Worm (Caenorhabditis elegans) whole organism, L1 larva: Measurements from ENCODE around the gene H04D03.7.
A peak's percentile ranks its signal among the peaks of the same experiment; 100 is the strongest.
"Not testable (repeated sequence)": the region's sequence is repeated elsewhere in the genome, so short reads cannot be mapped to it uniquely, and the experiment has no call there.

ENCODE experiments used
- C04F5.9 ChIP-seq: sonication (generic microtip); optimal IDR thresholded peaks from 2 replicates; lab custom pipeline; 2016; ENCODE audit warnings: missing genetic modification characterization, missing compliant biosample characterization
- C16A3.4 ChIP-seq: fragments of 150-350 bp; optimal IDR thresholded peaks from 2 replicates; lab custom pipeline; 2014; ENCODE audit warnings: missing biosample characterization, missing genetic modification characterization
- F16B12.6 ChIP-seq: fragments of 150-350 bp; optimal IDR thresholded peaks from 2 replicates; lab custom pipeline; 2014; ENCODE audit warnings: missing biosample characterization, missing genetic modification characterization
- aha-1 ChIP-seq: fragments of 150-350 bp; optimal IDR thresholded peaks from 2 replicates; lab custom pipeline; 2014; ENCODE audit warnings: missing biosample characterization, missing genetic modification characterization
- aly-2 ChIP-seq: fragments of 150-350 bp; optimal IDR thresholded peaks from 2 replicates; lab custom pipeline; 2014; ENCODE audit warnings: missing biosample characterization, missing genetic modification characterization
- blmp-1 ChIP-seq: fragments of 150-350 bp; optimal IDR thresholded peaks from 2 replicates; lab custom pipeline; 2014; ENCODE audit warnings: missing biosample characterization, missing genetic modification characterization
- ceh-8 ChIP-seq: fragments of 200-800 bp; sonication (Bioruptor generic); optimal IDR thresholded peaks from 2 replicates; lab custom pipeline; 2018; ENCODE audit warnings: mild to moderate bottlenecking, missing genetic modification characterization, moderate library complexity, missing compliant biosample characterization
- ceh-82 ChIP-seq, 3 experiments: fragments of 150-350 bp in 1 of 3; sonication (generic microtip) in 2 of 3; optimal IDR thresholded peaks; 2 replicates each; lab custom pipeline; 2014 to 2017; ENCODE audit warnings: missing biosample characterization in 3 of 3, missing genetic modification characterization in 3 of 3
- ceh-88 ChIP-seq: fragments of 200-800 bp; sonication (Bioruptor generic); IDR thresholded peaks from 2 replicates; pipeline ENCODE4 v1.3.6; 2022; ENCODE audit warnings: missing genetic modification characterization, missing compliant biosample characterization
- ces-1 ChIP-seq: fragments of 150-350 bp; optimal IDR thresholded peaks from 2 replicates; lab custom pipeline; 2014; ENCODE audit warnings: missing biosample characterization, missing genetic modification reagents, missing genetic modification characterization
- dpl-1 ChIP-seq, 3 experiments: fragments of 150-350 bp in 2 of 3; sonication (generic microtip) in 1 of 3; optimal IDR thresholded peaks; 2 replicates each; lab custom pipeline; 2014 to 2017; ENCODE audit warnings: missing biosample characterization in 3 of 3, missing genetic modification characterization in 3 of 3, missing genetic modification reagents in 3 of 3
- dsc-1 ChIP-seq: sonication (generic microtip); optimal IDR thresholded peaks from 2 replicates; lab custom pipeline; 2016; ENCODE audit warnings: mild to moderate bottlenecking, missing genetic modification characterization, missing compliant biosample characterization
- efl-1 ChIP-seq, 4 experiments: fragments of 150-350 bp; optimal IDR thresholded peaks in 3 of 4; peaks in 1 of 4; 1 replicate in 1 of 4; 2 replicates in 3 of 4; lab custom pipeline; 2014; ENCODE audit warnings: missing biosample characterization in 2 of 4, missing genetic modification characterization in 2 of 4, missing genetic modification reagents in 2 of 4
- egl-13 ChIP-seq: sonication (generic microtip); optimal IDR thresholded peaks from 2 replicates; lab custom pipeline; 2016; ENCODE audit warnings: missing genotype, missing genetic modification reagents, missing genetic modification characterization, missing compliant biosample characterization
- fkh-10 ChIP-seq: sonication (generic microtip); optimal IDR thresholded peaks from 2 replicates; lab custom pipeline; 2017; ENCODE audit warnings: missing biosample characterization, missing genetic modification reagents, missing genetic modification characterization
- fkh-8 ChIP-seq: sonication (generic microtip); optimal IDR thresholded peaks from 2 replicates; lab custom pipeline; 2016; ENCODE audit warnings: mild to moderate bottlenecking, missing genetic modification characterization, missing compliant biosample characterization
- irx-1 ChIP-seq: sonication (generic microtip); optimal IDR thresholded peaks from 2 replicates; lab custom pipeline; 2016; ENCODE audit warnings: missing genetic modification characterization, missing compliant biosample characterization
- isw-1 ChIP-seq: fragments of 200-800 bp; sonication (Bioruptor generic); IDR thresholded peaks from 2 replicates; pipeline ENCODE4 v1.3.6; 2022; ENCODE audit warnings: missing genetic modification characterization, missing compliant biosample characterization
- lin-13 ChIP-seq: fragments of 150-350 bp; optimal IDR thresholded peaks from 2 replicates; lab custom pipeline; 2014; ENCODE audit warnings: missing biosample characterization, missing genetic modification reagents, missing genetic modification characterization
- lin-14 ChIP-seq: fragments of 200-800 bp; sonication (Bioruptor generic); optimal IDR thresholded peaks from 2 replicates; lab custom pipeline; 2018; ENCODE audit warnings: mild to moderate bottlenecking, missing genetic modification characterization, moderate library complexity, missing compliant biosample characterization
- lin-15B ChIP-seq: fragments of 150-350 bp; sonication (generic microtip); optimal IDR thresholded peaks from 3 replicates; lab custom pipeline; 2014; ENCODE audit warnings: missing biosample characterization, missing genetic modification characterization
- lin-35 ChIP-seq, 2 experiments: fragments of 150-350 bp; optimal IDR thresholded peaks; 2 replicates each; lab custom pipeline; 2014; ENCODE audit warnings: missing biosample characterization in 2 of 2, missing genetic modification characterization in 2 of 2, missing genetic modification reagents in 2 of 2
- lir-3 ChIP-seq: sonication (generic microtip); optimal IDR thresholded peaks from 2 replicates; lab custom pipeline; 2016; ENCODE audit warnings: mild to moderate bottlenecking, missing genetic modification characterization, moderate library complexity, missing compliant biosample characterization; ENCODE audit not compliant: poor library complexity
- lsy-2 ChIP-seq, 2 experiments: fragments of 150-350 bp; optimal IDR thresholded peaks; 2 replicates each; lab custom pipeline; 2014; ENCODE audit warnings: missing biosample characterization in 2 of 2, missing genetic modification characterization in 2 of 2
- mab-9 ChIP-seq: fragments of 200-800 bp; sonication (Bioruptor generic); IDR thresholded peaks from 2 replicates; pipeline ENCODE4 v1.3.6; 2022; ENCODE audit warnings: missing genetic modification reagents, missing genetic modification characterization, missing compliant biosample characterization
- mep-1 ChIP-seq: fragments of 150-350 bp; optimal IDR thresholded peaks from 2 replicates; lab custom pipeline; 2014; ENCODE audit warnings: missing biosample characterization, missing genetic modification characterization
- nhr-19 ChIP-seq: fragments of 200-800 bp; sonication (Bioruptor generic); conservative IDR thresholded peaks from 2 replicates; pipeline ENCODE4 v1.3.6; 2022; ENCODE audit warnings: missing genetic modification characterization, missing compliant biosample characterization
- nhr-20 ChIP-seq: sonication (generic microtip); optimal IDR thresholded peaks from 2 replicates; lab custom pipeline; 2016; ENCODE audit warnings: mild to moderate bottlenecking, missing genetic modification characterization, missing compliant biosample characterization
- nhr-47 ChIP-seq: sonication (generic microtip); optimal IDR thresholded peaks from 2 replicates; lab custom pipeline; 2016; ENCODE audit warnings: mild to moderate bottlenecking, missing genetic modification characterization, moderate library complexity, missing compliant biosample characterization
- nhr-71 ChIP-seq: sonication (generic microtip); optimal IDR thresholded peaks from 2 replicates; lab custom pipeline; 2016; ENCODE audit warnings: mild to moderate bottlenecking, missing genetic modification characterization, moderate library complexity, missing compliant biosample characterization
- nhr-77 ChIP-seq: fragments of 150-350 bp; optimal IDR thresholded peaks from 2 replicates; lab custom pipeline; 2014; ENCODE audit warnings: missing biosample characterization, missing genetic modification characterization
- nhr-85 ChIP-seq: sonication (generic microtip); peaks from one replicate; lab custom pipeline; 2016; ENCODE audit warnings: missing genetic modification characterization, inconsistent platforms, missing compliant biosample characterization
- nhr-90 ChIP-seq: sonication (generic microtip); optimal IDR thresholded peaks from 2 replicates; lab custom pipeline; 2016; ENCODE audit warnings: mild to moderate bottlenecking, missing genetic modification characterization, missing compliant biosample characterization; ENCODE audit not compliant: poor library complexity
- rnt-1 ChIP-seq: sonication (generic microtip); optimal IDR thresholded peaks from 2 replicates; lab custom pipeline; 2016; ENCODE audit warnings: mild to moderate bottlenecking, missing genetic modification characterization, moderate library complexity, missing compliant biosample characterization
- snpc-4 ChIP-seq: fragments of 150-350 bp; optimal IDR thresholded peaks from 2 replicates; lab custom pipeline; 2014; ENCODE audit warnings: missing biosample characterization, missing genetic modification characterization
- snu-23 ChIP-seq: sonication (generic microtip); optimal IDR thresholded peaks from 2 replicates; lab custom pipeline; 2016; ENCODE audit warnings: missing genetic modification characterization, missing compliant biosample characterization
- swsn-7 ChIP-seq: sonication (generic microtip); optimal IDR thresholded peaks from 2 replicates; lab custom pipeline; 2016; ENCODE audit warnings: missing genetic modification characterization, missing compliant biosample characterization
- tbx-2 ChIP-seq: sonication (generic microtip); optimal IDR thresholded peaks from 2 replicates; lab custom pipeline; 2016; ENCODE audit warnings: missing genetic modification characterization, missing compliant biosample characterization
- unc-130 ChIP-seq: fragments of 150-350 bp; optimal IDR thresholded peaks from 2 replicates; lab custom pipeline; 2017; ENCODE audit warnings: missing biosample characterization, missing genetic modification characterization, inconsistent platforms
- unc-86 ChIP-seq: sonication (generic microtip); optimal IDR thresholded peaks from 2 replicates; lab custom pipeline; 2016; ENCODE audit warnings: missing genetic modification characterization, missing compliant biosample characterization
- unc-98 ChIP-seq: fragments of 200-800 bp; sonication (Bioruptor generic); IDR thresholded peaks from 2 replicates; pipeline ENCODE4 v1.3.6; 2022; ENCODE audit warnings: missing genetic modification characterization, missing compliant biosample characterization
- vab-15 ChIP-seq: sonication (generic microtip); optimal IDR thresholded peaks from 2 replicates; lab custom pipeline; 2017; ENCODE audit warnings: missing genotype, mild to moderate bottlenecking, missing genetic modification characterization, missing compliant biosample characterization
- xbp-1 ChIP-seq: sonication (generic microtip); optimal IDR thresholded peaks from 2 replicates; lab custom pipeline; 2016; ENCODE audit warnings: missing genetic modification characterization, missing compliant biosample characterization
- ztf-11 ChIP-seq, 2 experiments: sonication (generic microtip); optimal IDR thresholded peaks; 2 replicates each; lab custom pipeline; 2016 to 2017; ENCODE audit warnings: missing genetic modification characterization in 2 of 2, missing biosample characterization in 1 of 2, missing compliant biosample characterization in 1 of 2

Gene H04D03.7

ce11 chrIII:10438780-10439179 lies 7.8 kb downstream of the H04D03.7 start, which contains the start of gene H04D03.6:
Gene H04D03.6 (minus strand): TSS chrIII:10438880.
- TF ChIP-seq lsy-2 (tag; optimal IDR thresholded peaks at IDR 0.05; lab: Kevin White, UChicago); isw-1 (GFP tag; lab: Robert Waterston, UW); xbp-1 (tag; lab: Kevin White, UChicago): not testable (repeated sequence)

ce11 chrIII:10435938-10436842 lies 10.4 kb downstream of the H04D03.7 start, which contains the start of the genes smrd-1 and enu-3.1:
Gene smrd-1 (minus strand): TSS chrIII:10435988.
Gene enu-3.1 (plus strand): TSS chrIII:10436276.
- TF ChIP-seq unc-130: peak; percentile 20
- peak; percentile 80 for TF ChIP-seq fkh-8 (tag; lab: Kevin White, UChicago)
- peak; percentile 73 for TF ChIP-seq isw-1 (GFP tag; lab: Robert Waterston, UW)
- TF ChIP-seq lir-3: peak; percentile 57
- peak; percentile 29 for TF ChIP-seq nhr-77 (tag; lab: Kevin White, UChicago)
- TF ChIP-seq C04F5.9: peak; percentile 9
- peak; percentile 37 to 75 (median 66) for TF ChIP-seq dpl-1 (GFP tag; optimal IDR thresholded peaks at IDR 0.05; lab: Kevin White, UChicago)
- peak; percentile 53 to 71 for TF ChIP-seq efl-1 (optimal IDR thresholded peaks at IDR 0.05; lab: Kevin White, UChicago)
- peak; percentile 73 to 96 for TF ChIP-seq efl-1 (GFP tag; optimal IDR thresholded peaks at IDR 0.05 in 1 of 2; lab: Kevin White, UChicago)
- peak; percentile 25 for TF ChIP-seq aha-1 (tag; lab: Kevin White, UChicago)
- TF ChIP-seq vab-15 (tag; lab: Kevin White, UChicago): peak; percentile 44
- TF ChIP-seq swsn-7 (tag; lab: Kevin White, UChicago): peak; percentile 70
- TF ChIP-seq lin-15B (tag; lab: Kevin White, UChicago): peak; percentile 72
- peak; percentile 84 for TF ChIP-seq nhr-47 (tag; lab: Kevin White, UChicago)
- TF ChIP-seq rnt-1 (tag; lab: Kevin White, UChicago): peak; percentile 59
- TF ChIP-seq irx-1 (tag; lab: Kevin White, UChicago): peak; percentile 23
- TF ChIP-seq lin-35 (GFP tag; optimal IDR thresholded peaks at IDR 0.05; lab: Kevin White, UChicago): peak; percentile 69 to 73
- TF ChIP-seq lin-13 (GFP tag; lab: Kevin White, UChicago): peak; percentile 58
- peak; percentile 82 for TF ChIP-seq fkh-10 (GFP tag; lab: Kevin White, UChicago)
- TF ChIP-seq nhr-85 (tag; lab: Kevin White, UChicago): peak; percentile 64
- TF ChIP-seq dsc-1 (tag; lab: Kevin White, UChicago): peak; percentile 74
- TF ChIP-seq snpc-4 (tag; lab: Kevin White, UChicago): peak; percentile 13
- TF ChIP-seq nhr-71: peak; percentile 82
- TF ChIP-seq lin-14 (GFP tag; lab: Kevin White, UChicago): peak; percentile 78
- peak; percentile 28 for TF ChIP-seq aly-2
- TF ChIP-seq ztf-11 (tag; optimal IDR thresholded peaks at IDR 0.05; lab: Kevin White, UChicago): peak in 1 of 2 experiments; percentile 65
- peak; percentile 66 for TF ChIP-seq snu-23 (GFP tag; lab: Kevin White, UChicago)
- TF ChIP-seq C16A3.4 (tag; lab: Kevin White, UChicago): peak; percentile 13
- TF ChIP-seq ceh-88 (GFP tag; lab: Robert Waterston, UW): peak; percentile 72
- TF ChIP-seq unc-98: peak; percentile 63
- peak; percentile 62 for TF ChIP-seq unc-86 (tag; lab: Kevin White, UChicago)
- TF ChIP-seq nhr-90 (tag; lab: Kevin White, UChicago): peak; percentile 63
- peak; percentile 66 for TF ChIP-seq nhr-20 (tag; lab: Kevin White, UChicago)
- peak; percentile 88 for TF ChIP-seq F16B12.6 (tag; lab: Kevin White, UChicago)
- peak; percentile 72 to 77 for TF ChIP-seq lsy-2 (tag; optimal IDR thresholded peaks at IDR 0.05; lab: Kevin White, UChicago)
- TF ChIP-seq nhr-19: peak; percentile 78
- TF ChIP-seq mab-9 (GFP tag; lab: Robert Waterston, UW): peak; percentile 63
- peak; percentile 93 for TF ChIP-seq ceh-8 (GFP tag; lab: Kevin White, UChicago)
- peak; percentile 42 for TF ChIP-seq mep-1 (tag; lab: Kevin White, UChicago)
- TF ChIP-seq blmp-1 (tag; lab: Kevin White, UChicago): peak; percentile 26
- peak; percentile 63 for TF ChIP-seq egl-13 (tag; lab: Kevin White, UChicago)
- peak; percentile 92 for TF ChIP-seq ces-1 (GFP tag; lab: Kevin White, UChicago)
- peak; percentile 41 to 65 (median 41) for TF ChIP-seq ceh-82 (tag; optimal IDR thresholded peaks at IDR 0.05; lab: Kevin White, UChicago)
- TF ChIP-seq tbx-2 (tag; lab: Kevin White, UChicago): peak; percentile 78
- TF ChIP-seq xbp-1 (tag; lab: Kevin White, UChicago): peak; percentile 61
